Fruit fly (Drosophila melanogaster) whole organism, embryonic: ENCODE data around the gene Rack1.
A peak's percentile ranks its signal among the peaks of the same experiment; 100 is the strongest.

ENCODE experiments used
- Adf1 ChIP-seq: fragments of 200-800 bp; sonication (Bioruptor generic); IDR thresholded peaks from 2 replicates; pipeline ENCODE4 v1.3.6; 2022; ENCODE audit warnings: missing biosample characterization, missing genetic modification characterization
- BEAF-32 ChIP-seq: fragments of 200-800 bp; sonication (Bioruptor generic); optimal IDR thresholded peaks from 3 replicates; lab custom pipeline; 2017; ENCODE audit warnings: missing biosample characterization, missing genetic modification characterization, mild to moderate bottlenecking, moderate library complexity, missing genetic modification reagents
- C15 ChIP-seq: fragments of 200-800 bp; sonication (Bioruptor generic); IDR thresholded peaks from 3 replicates; pipeline ENCODE4 v1.3.6; 2022; ENCODE audit warnings: missing biosample characterization, missing genetic modification characterization
- CG1024 ChIP-seq: fragments of 200-800 bp; sonication (Bioruptor generic); IDR thresholded peaks from 2 replicates; pipeline ENCODE4 v1.3.6; 2022; ENCODE audit warnings: missing biosample characterization, missing genetic modification characterization
- CG11723 ChIP-seq: fragments of 200-800 bp; sonication (Bioruptor generic); optimal IDR thresholded peaks from 2 replicates; lab custom pipeline; 2017; ENCODE audit warnings: missing biosample characterization, mild to moderate bottlenecking, missing genetic modification characterization
- CG12391 ChIP-seq: fragments of 200-800 bp; sonication (Bioruptor generic); optimal IDR thresholded peaks from 3 replicates; lab custom pipeline; 2018; ENCODE audit warnings: missing biosample characterization, mild to moderate bottlenecking, missing genetic modification characterization, moderate library complexity
- CG13424 ChIP-seq: fragments of 200-800 bp; sonication (Bioruptor generic); optimal IDR thresholded peaks from 2 replicates; lab custom pipeline; 2019; ENCODE audit warnings: missing biosample characterization, mild to moderate bottlenecking, missing genetic modification characterization, moderate library complexity
- CG13624 ChIP-seq: fragments of 200-800 bp; sonication (Bioruptor generic); optimal IDR thresholded peaks from 2 replicates; lab custom pipeline; 2016; ENCODE audit warnings: missing biosample characterization, missing genetic modification characterization
- CG13775 ChIP-seq: fragments of 200-800 bp; sonication (Bioruptor generic); optimal IDR thresholded peaks from 3 replicates; lab custom pipeline; 2017; ENCODE audit warnings: missing biosample characterization, mild to moderate bottlenecking, missing genetic modification characterization
- CG14710 ChIP-seq: fragments of 200-800 bp; sonication (Bioruptor generic); optimal IDR thresholded peaks from 3 replicates; lab custom pipeline; 2019; ENCODE audit warnings: missing biosample characterization, mild to moderate bottlenecking, missing genetic modification characterization, moderate library complexity
- CG14860 ChIP-seq: fragments of 200-800 bp; sonication (Bioruptor generic); IDR thresholded peaks from 3 replicates; pipeline ENCODE4 v1.3.6; 2022; ENCODE audit warnings: missing biosample characterization, missing genetic modification characterization; ENCODE audit not compliant: partially characterized antibody
- CG16863 ChIP-seq: fragments of 200-800 bp; sonication (Bioruptor generic); optimal IDR thresholded peaks from 3 replicates; lab custom pipeline; 2016; ENCODE audit warnings: missing biosample characterization, missing genetic modification characterization
- CG17829 ChIP-seq: fragments of 200-800 bp; optimal IDR thresholded peaks from 2 replicates; lab custom pipeline; 2019; ENCODE audit warnings: missing biosample characterization, mild to moderate bottlenecking, missing genetic modification characterization, moderate library complexity
- CG18262 ChIP-seq: fragments of 200-800 bp; optimal IDR thresholded peaks from 3 replicates; lab custom pipeline; 2019; ENCODE audit warnings: missing biosample characterization, mild to moderate bottlenecking, missing genetic modification characterization, moderate library complexity
- CG1832 ChIP-seq: fragments of 200-800 bp; sonication (Bioruptor generic); optimal IDR thresholded peaks from 2 replicates; lab custom pipeline; 2017; ENCODE audit warnings: missing biosample characterization, mild to moderate bottlenecking, missing genetic modification characterization, inconsistent platforms
- CG2116 ChIP-seq: fragments of 200-800 bp; sonication (Bioruptor generic); optimal IDR thresholded peaks from 3 replicates; lab custom pipeline; 2018; ENCODE audit warnings: missing biosample characterization, mild to moderate bottlenecking, missing genetic modification characterization
- CG2875 ChIP-seq: fragments of 200-800 bp; sonication (Bioruptor generic); optimal IDR thresholded peaks from 2 replicates; lab custom pipeline; 2017; ENCODE audit warnings: missing biosample characterization, mild to moderate bottlenecking, missing genetic modification characterization, missing genetic modification reagents
- CG31365 ChIP-seq: fragments of 200-800 bp; sonication (Bioruptor generic); optimal IDR thresholded peaks from 2 replicates; lab custom pipeline; 2018; ENCODE audit warnings: missing biosample characterization, mild to moderate bottlenecking, missing genetic modification characterization
- CG32767 ChIP-seq: fragments of 200-800 bp; sonication (Bioruptor generic); IDR thresholded peaks from 2 replicates; pipeline ENCODE4 v1.3.6; 2022; ENCODE audit warnings: missing biosample characterization, missing genetic modification characterization
- CG33213 ChIP-seq: fragments of 200-800 bp; sonication (Bioruptor generic); optimal IDR thresholded peaks from 3 replicates; lab custom pipeline; 2016; ENCODE audit warnings: missing biosample characterization, missing genetic modification characterization
- CG5953 ChIP-seq: fragments of 200-800 bp; sonication (Bioruptor generic); IDR thresholded peaks from 2 replicates; pipeline ENCODE4 v1.3.6; 2022; ENCODE audit warnings: missing biosample characterization, missing genetic modification characterization
- CG6689 ChIP-seq: fragments of 200-800 bp; sonication (Bioruptor generic); IDR thresholded peaks from 2 replicates; pipeline ENCODE4 v1.3.6; 2022; ENCODE audit warnings: missing biosample characterization, missing genetic modification characterization
- CG9876 ChIP-seq: fragments of 200-800 bp; sonication (Bioruptor generic); optimal IDR thresholded peaks from 2 replicates; lab custom pipeline; 2016; ENCODE audit warnings: missing biosample characterization, missing genetic modification characterization
- CTCF ChIP-seq: fragments of 200-800 bp; sonication (Bioruptor generic); optimal IDR thresholded peaks from 2 replicates; lab custom pipeline; 2017; ENCODE audit warnings: missing biosample characterization, mild to moderate bottlenecking, missing genetic modification characterization, moderate library complexity
- Dad ChIP-seq: fragments of 200-800 bp; sonication (Bioruptor generic); optimal IDR thresholded peaks from 3 replicates; lab custom pipeline; 2016; ENCODE audit warnings: missing biosample characterization, missing genetic modification characterization
- Drgx ChIP-seq: fragments of 200-800 bp; sonication (Bioruptor generic); IDR thresholded peaks from 2 replicates; pipeline ENCODE4 v1.3.6; 2022; ENCODE audit warnings: missing biosample characterization, missing genetic modification characterization
- H15 ChIP-seq: fragments of 200-800 bp; sonication (Bioruptor generic); IDR thresholded peaks from 3 replicates; pipeline ENCODE4 v1.3.6; 2022; ENCODE audit warnings: missing biosample characterization, missing genetic modification characterization
- Lhr ChIP-seq: fragments of 200-800 bp; sonication (Bioruptor generic); optimal IDR thresholded peaks from 3 replicates; lab custom pipeline; 2017; ENCODE audit warnings: mild to moderate bottlenecking, missing biosample characterization, missing genetic modification reagents, missing genetic modification characterization
- MESR4 ChIP-seq: fragments of 200-800 bp; sonication (Bioruptor generic); optimal IDR thresholded peaks from 2 replicates; lab custom pipeline; 2018; ENCODE audit warnings: missing biosample characterization, mild to moderate bottlenecking, missing genetic modification characterization, moderate library complexity
- Ptx1 ChIP-seq: fragments of 200-800 bp; sonication (Bioruptor generic); IDR thresholded peaks from 2 replicates; pipeline ENCODE4 v1.3.6; 2022; ENCODE audit warnings: missing biosample characterization, missing genetic modification characterization
- Ravus ChIP-seq: fragments of 200-800 bp; sonication (Bioruptor generic); IDR thresholded peaks from 2 replicates; pipeline ENCODE4 v1.3.6; 2022; ENCODE audit warnings: missing biosample characterization, missing genetic modification characterization
- Sin3A ChIP-seq: fragments of >200 bp; optimal IDR thresholded peaks from 2 replicates; lab custom pipeline; 2018
- TFAM ChIP-seq: fragments of 200-800 bp; sonication (Bioruptor generic); optimal IDR thresholded peaks from 2 replicates; lab custom pipeline; 2017; ENCODE audit warnings: missing biosample characterization, missing genetic modification characterization, inconsistent platforms
- amos ChIP-seq: fragments of 200-800 bp; sonication (Bioruptor generic); IDR thresholded peaks from 2 replicates; pipeline ENCODE4 v1.3.6; 2022; ENCODE audit warnings: missing biosample characterization, missing genetic modification characterization; ENCODE audit not compliant: partially characterized antibody
- ap ChIP-seq: fragments of 200-800 bp; sonication (Bioruptor generic); IDR thresholded peaks from 2 replicates; pipeline ENCODE4 v1.3.6; 2022; ENCODE audit warnings: missing biosample characterization, missing genetic modification characterization
- chif ChIP-seq, 2 experiments: fragments of 200-800 bp; sonication (Bioruptor generic); optimal IDR thresholded peaks; 3 replicates each; lab custom pipeline; 2016; ENCODE audit warnings: missing biosample characterization in 2 of 2, missing genetic modification characterization in 2 of 2
- crc ChIP-seq: fragments of 200-800 bp; sonication (Bioruptor generic); optimal IDR thresholded peaks from 2 replicates; lab custom pipeline; 2016; ENCODE audit warnings: missing biosample characterization, missing genetic modification characterization
- da ChIP-seq: fragments of 200-800 bp; sonication (Bioruptor generic); optimal IDR thresholded peaks from 2 replicates; lab custom pipeline; 2016; ENCODE audit warnings: missing biosample characterization, missing genetic modification characterization
- dm ChIP-seq: fragments of 200-800 bp; sonication (Bioruptor generic); optimal IDR thresholded peaks from 3 replicates; lab custom pipeline; 2016; ENCODE audit warnings: missing biosample characterization, missing genetic modification characterization
- dpn ChIP-seq, 2 experiments: fragments of 200-800 bp; sonication (Bioruptor generic); optimal IDR thresholded peaks; 3 replicates each; lab custom pipeline; 2016; ENCODE audit warnings: missing biosample characterization in 2 of 2, missing genetic modification characterization in 2 of 2
- hkb ChIP-seq, 2 experiments: fragments of 200-800 bp in 1 of 2; fragments of >200 bp in 1 of 2; sonication (Bioruptor generic) in 1 of 2; IDR thresholded peaks in 1 of 2; optimal IDR thresholded peaks in 1 of 2; 2 replicates each; pipeline versions ENCODE4 v1.3.6 to Lab custom; 2017 to 2022; ENCODE audit warnings: missing biosample characterization in 1 of 2, missing genetic modification characterization in 1 of 2
- kni ChIP-seq: fragments of 200-800 bp; sonication (Bioruptor generic); optimal IDR thresholded peaks from 3 replicates; lab custom pipeline; 2017; ENCODE audit warnings: mild to moderate bottlenecking, missing biosample characterization, missing genetic modification reagents, missing genetic modification characterization
- maf-S ChIP-seq: fragments of 200-800 bp; sonication (Bioruptor generic); optimal IDR thresholded peaks from 2 replicates; lab custom pipeline; 2016; ENCODE audit warnings: missing biosample characterization, missing genetic modification characterization
- nom ChIP-seq: fragments of 200-800 bp; sonication (Bioruptor generic); optimal IDR thresholded peaks from 2 replicates; lab custom pipeline; 2017; ENCODE audit warnings: missing biosample characterization, missing genetic modification characterization, mild to moderate bottlenecking, moderate library complexity, missing genetic modification reagents
- p53 ChIP-seq: fragments of 200-800 bp; sonication (Bioruptor generic); optimal IDR thresholded peaks from 2 replicates; lab custom pipeline; 2016; ENCODE audit warnings: missing biosample characterization, missing genetic modification characterization
- peb ChIP-seq: fragments of 200-800 bp; sonication (Bioruptor generic); IDR thresholded peaks from 2 replicates; pipeline ENCODE4 v1.3.6; 2022; ENCODE audit warnings: missing biosample characterization, missing genetic modification characterization
- pzg ChIP-seq: fragments of 200-800 bp; sonication (Bioruptor generic); optimal IDR thresholded peaks from 3 replicates; lab custom pipeline; 2018; ENCODE audit warnings: missing biosample characterization, mild to moderate bottlenecking, missing genetic modification characterization, moderate library complexity
- rib ChIP-seq: fragments of 200-800 bp; sonication (Bioruptor generic); IDR thresholded peaks from 2 replicates; pipeline ENCODE4 v1.3.6; 2022; ENCODE audit warnings: missing biosample characterization, missing genetic modification characterization
- seq ChIP-seq: fragments of 200-800 bp; sonication (Bioruptor generic); IDR thresholded peaks from 2 replicates; pipeline ENCODE4 v1.3.6; 2022; ENCODE audit warnings: missing biosample characterization, missing genetic modification characterization
- twi ChIP-seq: fragments of 200-800 bp; optimal IDR thresholded peaks from 2 replicates; lab custom pipeline; 2019; ENCODE audit warnings: missing biosample characterization, mild to moderate bottlenecking, missing genetic modification characterization, moderate library complexity
- vfl ChIP-seq: fragments of 200-800 bp; sonication (Bioruptor generic); optimal IDR thresholded peaks from 2 replicates; lab custom pipeline; 2016; ENCODE audit warnings: missing biosample characterization, missing genetic modification characterization
- yki ChIP-seq: fragments of >200 bp; optimal IDR thresholded peaks from 3 replicates; lab custom pipeline; 2018
- z ChIP-seq: fragments of 200-800 bp; sonication (Bioruptor generic); IDR thresholded peaks from 3 replicates; pipeline ENCODE4 v1.3.6; 2022; ENCODE audit warnings: missing biosample characterization, missing genetic modification characterization

Rack1 gene

dm6 chr2L:7813357-7813756 lies 13.8 kb downstream of the Rack1 start (continued):
- TF ChIP-seq seq (GFP tag; lab: Robert Waterston, UW) (peak; percentile 56; the same call in 1 of the 2 replicates), Ptx1 (GFP tag; lab: Robert Waterston, UW) (no peak), dpn (GFP tag; optimal IDR thresholded peaks at IDR 0.05; lab: Kevin White, UChicago) (peak in 1 of 2 experiments; percentile 51), Adf1 (no peak), CG18262 (tag; lab: Kevin White, UChicago) (peak; percentile 46), nom (no peak), pzg (GFP tag; lab: Kevin White, UChicago) (no peak), yki (no peak), CTCF (GFP tag; lab: Kevin White, UChicago) (no peak), crc (GFP tag; lab: Kevin White, UChicago) (peak; percentile 3), twi (tag; lab: Kevin White, UChicago) (no peak), p53 (GFP tag; lab: Kevin White, UChicago) (no peak), CG32767 (GFP tag; lab: Robert Waterston, UW) (peak; percentile 46; the same call in 1 of the 2 replicates), CG33213 (GFP tag; lab: Kevin White, UChicago) (peak; percentile 69), MESR4 (GFP tag; lab: Kevin White, UChicago) (no peak), CG9876 (GFP tag; lab: Kevin White, UChicago) (no peak), Dad (GFP tag; lab: Kevin White, UChicago) (no peak), CG13424 (tag; lab: Kevin White, UChicago) (peak; percentile 14), peb (no peak), rib (peak; percentile 63; the same call in 1 of the 2 replicates), CG16863 (no peak), Ravus (no peak), ap (no peak), dm (GFP tag; lab: Kevin White, UChicago) (peak; percentile 31), CG5953 (no peak), CG11723 (GFP tag; lab: Kevin White, UChicago) (peak; percentile 13), CG14710 (peak; percentile 49), BEAF-32 (no peak), H15 (GFP tag; lab: Robert Waterston, UW) (no peak), vfl (GFP tag; lab: Kevin White, UChicago) (no peak), CG31365 (tag; lab: Kevin White, UChicago) (peak; percentile 79), CG1832 (GFP tag; lab: Kevin White, UChicago) (no peak), da (GFP tag; lab: Kevin White, UChicago) (no peak), hkb (optimal IDR thresholded peaks at IDR 0.05; lab: Kevin White, UChicago) (no peak), hkb (GFP tag; IDR thresholded peaks at IDR 0.05; lab: Robert Waterston, UW) (no peak), amos (GFP tag; lab: Robert Waterston, UW) (no peak), Drgx (GFP tag; lab: Robert Waterston, UW) (no peak), CG12391 (tag; lab: Kevin White, UChicago) (no peak), TFAM (no peak), CG13775 (GFP tag; lab: Kevin White, UChicago) (no peak), C15 (no peak), Lhr (GFP tag; lab: Kevin White, UChicago) (peak; percentile 33), chif (GFP tag; optimal IDR thresholded peaks at IDR 0.05; lab: Kevin White, UChicago) (no peak), CG17829 (tag; lab: Kevin White, UChicago) (peak; percentile 3), CG2875 (GFP tag; lab: Kevin White, UChicago) (peak; percentile 35), maf-S (GFP tag; lab: Kevin White, UChicago) (no peak), Sin3A (no peak), CG2116 (GFP tag; lab: Kevin White, UChicago) (no peak), CG6689 (no peak; the same call in 1 of the 2 replicates), CG14860 (GFP tag; lab: Robert Waterston, UW) (no peak), z (GFP tag; lab: Robert Waterston, UW) (peak; percentile 64; the same call in 1 of the 3 replicates), CG1024 (GFP tag; lab: Robert Waterston, UW) (no peak), CG13624 (peak; percentile 61), kni (GFP tag; lab: Kevin White, UChicago) (peak; percentile 89)
